Fruit fly (Drosophila melanogaster) whole organism, wandering third instar larva: ENCODE data around the gene Dim1.

Source experiments
- Abd-B ChIP-seq: fragments of >200 bp; optimal IDR thresholded peaks from 2 replicates; lab custom pipeline; 2017; ENCODE audit warnings: missing biosample characterization, missing genetic modification characterization
- CG32264 ChIP-seq: fragments of 200-800 bp; sonication (Bioruptor generic); optimal IDR thresholded peaks from 2 replicates; lab custom pipeline; 2016; ENCODE audit warnings: missing biosample characterization, missing genetic modification characterization
- CG9705 ChIP-seq: fragments of 200-800 bp; sonication (Bioruptor generic); optimal IDR thresholded peaks from 2 replicates; lab custom pipeline; 2018; ENCODE audit warnings: missing biosample characterization, mild to moderate bottlenecking, missing genetic modification characterization
- CrebA ChIP-seq: fragments of 200-800 bp; sonication (Bioruptor generic); optimal IDR thresholded peaks from 2 replicates; lab custom pipeline; 2016; ENCODE audit warnings: missing biosample characterization, mild to moderate bottlenecking, missing genetic modification characterization, borderline replicate concordance
- Dfd ChIP-seq: fragments of >200 bp; optimal IDR thresholded peaks from 2 replicates; lab custom pipeline; 2017; ENCODE audit warnings: missing biosample characterization, missing genetic modification characterization
- Dif ChIP-seq: fragments of 200-275, 200-300 bp; sonication (Bioruptor generic); optimal IDR thresholded peaks from 2 replicates; lab custom pipeline; 2018; ENCODE audit warnings: missing biosample characterization, missing genetic modification characterization; ENCODE audit not compliant: partially characterized antibody
- GATAd ChIP-seq: sonication (Bioruptor generic); optimal IDR thresholded peaks from 2 replicates; lab custom pipeline; 2016; ENCODE audit warnings: missing biosample characterization, missing genetic modification characterization
- Hnf4 ChIP-seq: fragments of 200-800 bp; sonication (Bioruptor generic); optimal IDR thresholded peaks from 2 replicates; lab custom pipeline; 2016; ENCODE audit warnings: missing biosample characterization, mild to moderate bottlenecking, missing genetic modification characterization
- Hr78 ChIP-seq: fragments of >200 bp; optimal IDR thresholded peaks from 2 replicates; lab custom pipeline; 2017; ENCODE audit warnings: missing biosample characterization, missing genetic modification characterization
- Hr83 ChIP-seq: fragments of 200-300 bp; sonication (Bioruptor generic); optimal IDR thresholded peaks from 2 replicates; lab custom pipeline; 2016; ENCODE audit warnings: missing biosample characterization, mild to moderate bottlenecking, missing genetic modification characterization, moderate library complexity; ENCODE audit not compliant: poor library complexity, severe bottlenecking
- Jra ChIP-seq: sonication (Bioruptor generic); optimal IDR thresholded peaks from 2 replicates; lab custom pipeline; 2016; ENCODE audit warnings: missing biosample characterization, missing genetic modification characterization
- Mio ChIP-seq: sonication (Bioruptor generic); optimal IDR thresholded peaks from 2 replicates; lab custom pipeline; 2016; ENCODE audit warnings: missing biosample characterization, missing genetic modification characterization
- Myc ChIP-seq: fragments of >200 bp; optimal IDR thresholded peaks from 2 replicates; lab custom pipeline; 2017
- N ChIP-seq: fragments of >200 bp; optimal IDR thresholded peaks from 2 replicates; lab custom pipeline; 2018; ENCODE audit warnings: missing biosample characterization, missing external identifiers, missing genetic modification characterization
- OdsH ChIP-seq: fragments of 200-800 bp; sonication (Bioruptor generic); optimal IDR thresholded peaks from 2 replicates; lab custom pipeline; 2016; ENCODE audit warnings: missing biosample characterization, mild to moderate bottlenecking, missing genetic modification characterization
- Rel ChIP-seq, 2 experiments: fragments of 200-800 bp; sonication (Bioruptor generic) in 1 of 2; optimal IDR thresholded peaks; 2 replicates in 1 of 2; 3 replicates in 1 of 2; lab custom pipeline; 2016 to 2019; ENCODE audit warnings: mild to moderate bottlenecking in 2 of 2, missing biosample characterization in 2 of 2, missing genetic modification characterization in 2 of 2, moderate library complexity in 1 of 2
- Sp1 ChIP-seq: fragments of 200-800 bp; sonication (Bioruptor generic); optimal IDR thresholded peaks from 3 replicates; lab custom pipeline; 2019; ENCODE audit warnings: missing biosample characterization, mild to moderate bottlenecking, missing genetic modification characterization, moderate library complexity
- Vsx2 ChIP-seq: fragments of 200-300, 225-300 bp; sonication (Bioruptor generic); optimal IDR thresholded peaks from 2 replicates; lab custom pipeline; 2018; ENCODE audit warnings: missing biosample characterization, missing genetic modification characterization; ENCODE audit not compliant: partially characterized antibody
- br ChIP-seq: fragments of 200-800 bp; sonication (Bioruptor generic); optimal IDR thresholded peaks from 2 replicates; lab custom pipeline; 2016; ENCODE audit warnings: missing biosample characterization, missing genetic modification characterization
- brk ChIP-seq: fragments of 200-800 bp; sonication (Bioruptor generic); optimal IDR thresholded peaks from 2 replicates; lab custom pipeline; 2016; ENCODE audit warnings: missing biosample characterization, mild to moderate bottlenecking, missing genetic modification characterization
- dl ChIP-seq, 2 experiments: fragments of 175-275, 200-275 bp in 1 of 2; fragments of 200-275 bp in 1 of 2; sonication (Bioruptor generic); optimal IDR thresholded peaks; lab custom pipeline; 2018; ENCODE audit warnings: mild to moderate bottlenecking in 2 of 2, missing biosample characterization in 2 of 2, missing genetic modification characterization in 2 of 2, moderate library complexity in 2 of 2; ENCODE audit not compliant: partially characterized antibody in 2 of 2, insufficient read depth in 1 of 2
- dmrt93B ChIP-seq: fragments of 200-800 bp; sonication (Bioruptor generic); optimal IDR thresholded peaks from 2 replicates; lab custom pipeline; 2018; ENCODE audit warnings: missing biosample characterization, mild to moderate bottlenecking, missing genetic modification characterization
- dsf ChIP-seq: sonication (Bioruptor generic); optimal IDR thresholded peaks from 2 replicates; lab custom pipeline; 2016; ENCODE audit warnings: missing biosample characterization, missing genetic modification characterization, borderline replicate concordance
- ey ChIP-seq: fragments of 200-800 bp; sonication (Bioruptor generic); optimal IDR thresholded peaks from 2 replicates; lab custom pipeline; 2016; ENCODE audit warnings: missing biosample characterization, missing genetic modification characterization
- foxo ChIP-seq, 2 experiments: fragments of 200-800 bp; sonication (Bioruptor generic); optimal IDR thresholded peaks; 2 replicates in 1 of 2; 3 replicates in 1 of 2; lab custom pipeline; 2016 to 2017; ENCODE audit warnings: missing biosample characterization in 2 of 2, missing genetic modification characterization in 2 of 2
- fru ChIP-seq: fragments of 200-800 bp; sonication (Bioruptor generic); optimal IDR thresholded peaks from 3 replicates; lab custom pipeline; 2016; ENCODE audit warnings: missing biosample characterization, mild to moderate bottlenecking, missing genetic modification characterization
- h ChIP-seq: fragments of 200-800 bp; sonication (Bioruptor generic); optimal IDR thresholded peaks from 3 replicates; lab custom pipeline; 2016; ENCODE audit warnings: missing biosample characterization, mild to moderate bottlenecking, missing genetic modification characterization
- jim ChIP-seq: fragments of 175-275, 200-325 bp; sonication (Bioruptor generic); optimal IDR thresholded peaks from 2 replicates; lab custom pipeline; 2016; ENCODE audit warnings: missing biosample characterization, mild to moderate bottlenecking, missing genetic modification characterization
- lola ChIP-seq: fragments of >200 bp; optimal IDR thresholded peaks from 2 replicates; lab custom pipeline; 2017; ENCODE audit warnings: missing biosample characterization, missing genetic modification characterization
- pan ChIP-seq: fragments of >200 bp; optimal IDR thresholded peaks from 2 replicates; lab custom pipeline; 2017
- psq ChIP-seq: fragments of 200-800 bp; sonication (Bioruptor generic); optimal IDR thresholded peaks from 3 replicates; lab custom pipeline; 2017; ENCODE audit warnings: missing biosample characterization, mild to moderate bottlenecking, missing genetic modification characterization, moderate library complexity
- rgr ChIP-seq: fragments of 200-800 bp; sonication (Bioruptor generic); optimal IDR thresholded peaks from 3 replicates; lab custom pipeline; 2016; ENCODE audit warnings: missing biosample characterization, mild to moderate bottlenecking, missing genetic modification characterization
- sage ChIP-seq: fragments of 200-800 bp; sonication (Bioruptor generic); optimal IDR thresholded peaks from 2 replicates; lab custom pipeline; 2016; ENCODE audit warnings: missing biosample characterization, mild to moderate bottlenecking, missing genetic modification characterization
- sv ChIP-seq: fragments of 200-800 bp; sonication (Bioruptor generic); optimal IDR thresholded peaks from 3 replicates; lab custom pipeline; 2016; ENCODE audit warnings: missing biosample characterization, missing genetic modification characterization
- tai ChIP-seq: sonication (Bioruptor generic); optimal IDR thresholded peaks from 2 replicates; lab custom pipeline; 2016; ENCODE audit warnings: missing biosample characterization, missing genetic modification characterization
- woc ChIP-seq: sonication (Bioruptor generic); optimal IDR thresholded peaks from 2 replicates; lab custom pipeline; 2016; ENCODE audit warnings: missing biosample characterization, mild to moderate bottlenecking, missing genetic modification characterization

Gene Dim1

DNA sequence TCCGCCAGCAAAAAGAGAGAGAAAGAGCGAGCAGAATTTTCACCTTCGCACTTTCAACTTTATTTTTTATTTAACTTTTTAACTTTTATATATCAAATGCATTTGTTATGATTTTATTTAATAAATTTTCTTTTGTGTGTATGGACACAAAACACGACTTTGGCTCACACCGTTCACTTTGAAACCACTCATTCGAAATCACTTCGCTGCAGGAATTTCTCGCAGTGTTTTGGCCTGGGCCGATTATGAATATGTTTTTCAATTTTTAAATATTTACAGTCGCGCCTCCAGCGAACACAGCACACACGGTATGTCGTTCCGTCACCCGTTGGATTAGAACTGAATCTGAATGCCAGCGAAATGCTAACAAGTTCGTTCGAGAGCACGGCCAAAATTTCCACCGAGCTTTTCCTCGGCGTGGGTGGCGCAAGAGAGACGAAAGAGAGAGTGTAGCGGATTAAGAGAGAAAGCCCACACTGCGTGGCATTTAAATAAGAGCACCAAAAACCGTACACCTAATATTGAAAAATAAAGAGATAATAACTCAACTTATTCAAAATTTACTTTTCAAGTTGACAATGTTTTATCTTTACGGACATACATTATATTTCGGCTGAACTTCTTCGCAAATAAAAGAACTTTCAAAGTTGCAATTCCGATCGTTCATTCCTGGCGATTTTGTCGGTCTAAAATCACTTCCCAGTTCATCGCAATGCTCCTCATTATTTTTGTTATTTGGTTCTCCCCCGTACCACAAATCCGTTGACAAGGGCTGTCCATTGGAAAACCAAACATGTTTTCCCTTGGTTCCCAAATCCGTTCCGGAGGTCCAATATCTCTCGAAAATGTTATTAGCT is 38.1 kb downstream of the Dim1 start, which contains the start of gene CG15431:
TSS of gene CG15431 (minus strand) at position 402 of the 857 bp plus-strand sequence.
- TF ChIP-seq Mio (GFP tag; lab: Kevin White, UChicago) (no peak), CG32264 (GFP tag; lab: Kevin White, UChicago) (no peak), CrebA (no peak), pan (lab: Kevin White, UChicago) (no peak), dmrt93B (no peak), OdsH (no peak), sage (GFP tag; lab: Kevin White, UChicago) (no peak), psq (GFP tag; lab: Kevin White, UChicago) (no peak), Myc (no peak), dl (GFP tag; optimal IDR thresholded peaks at IDR 0.05; lab: Kevin White, UChicago; ENCODE audit: insufficient read depth in 1 of 2, partially characterized antibody in 2 of 2) (no peak)
- TF ChIP-seq, all 38 proteins: peak for 0

DNA sequence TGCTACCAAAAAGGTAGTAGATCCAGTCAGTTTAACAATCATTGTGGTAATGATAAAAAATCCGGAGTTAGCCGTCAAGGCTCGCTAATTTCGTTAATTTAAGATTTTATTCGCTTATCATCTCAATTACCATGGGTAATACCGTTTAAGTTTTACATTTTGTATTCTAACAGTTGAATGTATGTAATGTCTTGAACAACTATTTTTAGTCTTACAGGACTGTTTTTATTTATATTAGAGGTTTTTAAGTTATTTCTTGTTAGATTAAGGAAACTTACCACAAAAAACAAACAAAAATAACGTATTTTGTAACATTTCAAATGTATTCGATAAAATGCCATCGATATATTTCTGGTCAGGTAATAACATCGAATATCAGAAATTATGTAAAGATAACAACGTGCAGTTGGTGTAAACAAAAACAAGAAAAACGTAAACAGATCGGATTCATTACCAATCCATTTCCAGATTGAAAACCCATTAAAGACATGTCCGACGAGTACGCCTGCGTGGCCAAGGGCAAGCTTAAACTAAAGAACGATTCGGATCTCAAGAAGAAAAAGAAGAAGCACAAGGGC is 39.0 kb downstream of the Dim1 start, which contains the start of the genes Sfp24F and CG15432:
TSS of gene Sfp24F (minus strand) at position 51 of the 578 bp plus-strand sequence.
TSS of gene CG15432 (plus strand) at position 311 of the 578 bp plus-strand sequence.
- TF ChIP-seq Hnf4 (no peak), N (GFP tag; lab: Kevin White, UChicago) (no peak), dl (GFP tag; optimal IDR thresholded peaks at IDR 0.05; lab: Kevin White, UChicago; ENCODE audit: insufficient read depth in 1 of 2, partially characterized antibody in 2 of 2) (no peak), sv (no peak), Sp1 (GFP tag; lab: Kevin White, UChicago) (no peak), br (no peak), jim (GFP tag; lab: Kevin White, UChicago) (no peak), Vsx2 (GFP tag; lab: Kevin White, UChicago) (no peak), Hr78 (GFP tag; lab: Kevin White, UChicago) (no peak), CG32264 (GFP tag; lab: Kevin White, UChicago) (no peak), Hr83 (no peak)

- no peak for TF ChIP-seq Vsx2 (GFP tag; lab: Kevin White, UChicago)
- no peak for TF ChIP-seq lola (GFP tag; lab: Kevin White, UChicago)
- peak; percentile 34 for TF ChIP-seq Myc
- no peak for TF ChIP-seq Abd-B (GFP tag; lab: Kevin White, UChicago)
- no peak for TF ChIP-seq Mio (GFP tag; lab: Kevin White, UChicago)
These were observed 41.4 kb downstream of the Dim1 start, which contains the start of the genes morgue and Elp3 for dm6 chr2L:4444457-4444856. Gene morgue (minus strand): TSS chr2L:4444680. Gene Elp3 (plus strand): TSS chr2L:4444732.

dm6 chr2L:4448582-4449016 is 45.5 kb downstream of the Dim1 start, which contains the start of gene MFS18:
Gene MFS18 (minus strand): TSS chr2L:4448635.
- TF ChIP-seq sv = peak; percentile 97
- peak; percentile 56 to 96 for TF ChIP-seq foxo (GFP tag; optimal IDR thresholded peaks at IDR 0.05; lab: Kevin White, UChicago)
- peak; percentile 97 for TF ChIP-seq OdsH
- TF ChIP-seq Myc = peak; percentile 77
- TF ChIP-seq Jra = no peak
- TF ChIP-seq jim (GFP tag; lab: Kevin White, UChicago) = no peak
- TF ChIP-seq GATAd = peak; percentile 77
- TF ChIP-seq rgr (GFP tag; lab: Kevin White, UChicago) = peak; percentile 96
- peak; percentile 39 for TF ChIP-seq Rel (GFP tag; optimal IDR thresholded peaks at IDR 0.05; lab: Kevin White, UChicago)
- TF ChIP-seq Rel (tag; optimal IDR thresholded peaks at IDR 0.05; lab: Kevin White, UChicago) = peak; percentile 60
- no peak for TF ChIP-seq Dfd (GFP tag; lab: Kevin White, UChicago)
- peak; percentile 97 for TF ChIP-seq dmrt93B
- peak; percentile 87 for TF ChIP-seq ey (GFP tag; lab: Kevin White, UChicago)
- TF ChIP-seq fru = peak; percentile 92
- TF ChIP-seq CrebA = no peak
- no peak for TF ChIP-seq Dif
- no peak for TF ChIP-seq tai (GFP tag; lab: Kevin White, UChicago)
- TF ChIP-seq Sp1 (GFP tag; lab: Kevin White, UChicago) = peak; percentile 94
- TF ChIP-seq sage (GFP tag; lab: Kevin White, UChicago) = peak; percentile 95
- TF ChIP-seq Vsx2 (GFP tag; lab: Kevin White, UChicago) = no peak
- TF ChIP-seq Hr83 = peak; percentile 50
- no peak for TF ChIP-seq brk (GFP tag; lab: Kevin White, UChicago)
- no peak for TF ChIP-seq N (GFP tag; lab: Kevin White, UChicago)
- TF ChIP-seq dsf (GFP tag; lab: Kevin White, UChicago) = peak; percentile 89
- TF ChIP-seq pan (lab: Kevin White, UChicago) = no peak
- peak; percentile 87 for TF ChIP-seq br
- no peak for TF ChIP-seq Mio (GFP tag; lab: Kevin White, UChicago)
- TF ChIP-seq lola (GFP tag; lab: Kevin White, UChicago) = no peak
- TF ChIP-seq h (GFP tag; lab: Kevin White, UChicago) = peak; percentile 96
- peak; percentile 95 for TF ChIP-seq psq (GFP tag; lab: Kevin White, UChicago)
- no peak for TF ChIP-seq Abd-B (GFP tag; lab: Kevin White, UChicago)
- TF ChIP-seq Hr78 (GFP tag; lab: Kevin White, UChicago) = no peak
- no peak for TF ChIP-seq Hnf4
- TF ChIP-seq dl (GFP tag; optimal IDR thresholded peaks at IDR 0.05; lab: Kevin White, UChicago; ENCODE audit: insufficient read depth in 1 of 2, partially characterized antibody in 2 of 2) = no peak
- peak; percentile 87 for TF ChIP-seq CG9705 (GFP tag; lab: Kevin White, UChicago)
- peak; percentile 87 for TF ChIP-seq woc
- TF ChIP-seq CG32264 (GFP tag; lab: Kevin White, UChicago) = peak; percentile 79
